Fruit fly (Drosophila melanogaster): Measurements from ENCODE around the gene CG34367.

CG34367 gene

dm6 chr2L:10375464-10376236 lies 21.9 kb upstream of the CG34367 start, which contains the start of the genes CG33303 and dpr19 (continued):
- TF ChIP-seq lbe (GFP tag; optimal IDR thresholded peaks at IDR 0.05) (peak; percentile 39), cwo (GFP tag; optimal IDR thresholded peaks at IDR 0.05) (peak; percentile 62), CG15601 (tag; optimal IDR thresholded peaks at IDR 0.05) (peak; percentile 86), fd96Cb (tag; optimal IDR thresholded peaks at IDR 0.05) (peak; percentile 66), Dfd (GFP tag; optimal IDR thresholded peaks at IDR 0.05) (no peak), NfI (GFP tag; optimal IDR thresholded peaks at IDR 0.05) (peak; percentile 45), CG13424 (tag; optimal IDR thresholded peaks at IDR 0.05) (peak; percentile 89), CG1529 (GFP tag; optimal IDR thresholded peaks at IDR 0.05) (peak; percentile 33), slp2 (GFP tag; optimal IDR thresholded peaks at IDR 0.05) (no peak), sens-2 (GFP tag; IDR thresholded peaks at IDR 0.05) (no peak), org-1 (GFP tag; optimal IDR thresholded peaks at IDR 0.05) (no peak), bowl (GFP tag; IDR thresholded peaks at IDR 0.05) (no peak), Gug (GFP tag; IDR thresholded peaks at IDR 0.05) (no peak), nerfin-1 (tag; optimal IDR thresholded peaks at IDR 0.05) (peak; percentile 76), stc (GFP tag; IDR thresholded peaks at IDR 0.05) (peak; percentile 74), CG10431 (GFP tag; optimal IDR thresholded peaks at IDR 0.05) (peak; percentile 46), ro (GFP tag; IDR thresholded peaks at IDR 0.05) (no peak), chn (GFP tag; optimal IDR thresholded peaks at IDR 0.05) (no peak), CG3281 (GFP tag; optimal IDR thresholded peaks at IDR 0.05) (peak; percentile 70), HLH4C (GFP tag; IDR thresholded peaks at IDR 0.05; ENCODE audit: partially characterized antibody) (no peak), sug (tag; optimal IDR thresholded peaks at IDR 0.05) (peak; percentile 79), CG8089 (GFP tag; optimal IDR thresholded peaks at IDR 0.05) (no peak), CG9215 (GFP tag; IDR thresholded peaks at IDR 0.05) (no peak), CG10267 (tag; optimal IDR thresholded peaks at IDR 0.05) (peak; percentile 84), klu (GFP tag; IDR thresholded peaks at IDR 0.05) (no peak), sd (tag; optimal IDR thresholded peaks at IDR 0.05) (no peak), fd102C (GFP tag; optimal IDR thresholded peaks at IDR 0.05) (no peak), Xbp1 (GFP tag; optimal IDR thresholded peaks at IDR 0.05) (peak; percentile 76), B-H1 (GFP tag; IDR thresholded peaks at IDR 0.05) (peak; percentile 27; the same call in 1 of the 3 replicates), Ssrp (tag; optimal IDR thresholded peaks at IDR 0.05) (peak; percentile 77), CG10565 (GFP tag; optimal IDR thresholded peaks at IDR 0.05) (no peak), CG13287 (GFP tag; IDR thresholded peaks at IDR 0.05; ENCODE audit: partially characterized antibody) (peak; percentile 35; the same call in 1 of the 2 replicates), cas (GFP tag; IDR thresholded peaks at IDR 0.05) (no peak), slou (GFP tag; optimal IDR thresholded peaks at IDR 0.05) (peak; percentile 20), CG32767 (GFP tag; IDR thresholded peaks at IDR 0.05) (peak; percentile 73; the same call in 1 of the 2 replicates), Dek (tag; optimal IDR thresholded peaks at IDR 0.05) (peak; percentile 83), cad (GFP tag; optimal IDR thresholded peaks at IDR 0.05) (no peak), CG9727 (GFP tag; optimal IDR thresholded peaks at IDR 0.05) (peak; percentile 83), CG17829 (tag; optimal IDR thresholded peaks at IDR 0.05) (peak; percentile 90), salm (tag; optimal IDR thresholded peaks at IDR 0.05) (peak; percentile 79), pum (GFP tag; optimal IDR thresholded peaks at IDR 0.05) (no peak), Lhr (GFP tag; optimal IDR thresholded peaks at IDR 0.05) (peak; percentile 55), BEAF-32 (GFP tag; optimal IDR thresholded peaks at IDR 0.05) (peak; percentile 19), ap (GFP tag; IDR thresholded peaks at IDR 0.05) (peak; percentile 67), zfh2 (GFP tag; optimal IDR thresholded peaks at IDR 0.05) (no peak), Dbx (GFP tag; IDR thresholded peaks at IDR 0.05) (peak; percentile 65; the same call in 2 of the 3 replicates), Jarid2 (GFP tag; optimal IDR thresholded peaks at IDR 0.05) (no peak), CG14441 (GFP tag; IDR thresholded peaks at IDR 0.05) (no peak), CG8944 (GFP tag; optimal IDR thresholded peaks at IDR 0.05) (no peak)

Measured in whole organism, embryonic.